Fruit fly (Drosophila melanogaster) whole organism, prepupa: Measurements from ENCODE around the gene ZnT35C.

Experiments
- CG10631 ChIP-seq: fragments of 200-800 bp; sonication (Bioruptor generic); optimal IDR thresholded peaks from 2 replicates; lab custom pipeline; 2016; ENCODE audit warnings: missing biosample characterization, missing genetic modification characterization
- CG10669 ChIP-seq: fragments of 200-800 bp; sonication (Bioruptor generic); optimal IDR thresholded peaks from 3 replicates; lab custom pipeline; 2018; ENCODE audit warnings: missing biosample characterization, mild to moderate bottlenecking, missing genetic modification characterization, moderate library complexity
- CG11762 ChIP-seq: fragments of 200-800 bp; sonication (Bioruptor generic); optimal IDR thresholded peaks from 3 replicates; lab custom pipeline; 2016; ENCODE audit warnings: missing biosample characterization, missing genetic modification characterization; ENCODE audit not compliant: insufficient read depth
- CG15336 ChIP-seq: fragments of 200-800 bp; sonication (Bioruptor generic); IDR thresholded peaks from 2 replicates; pipeline ENCODE4 v1.3.6; 2022; ENCODE audit warnings: missing biosample characterization, missing genetic modification characterization
- CG1621 ChIP-seq: fragments of 200-800 bp; sonication (Bioruptor generic); optimal IDR thresholded peaks from 3 replicates; lab custom pipeline; 2018; ENCODE audit warnings: missing biosample characterization, mild to moderate bottlenecking, missing genetic modification characterization
- CG16779 ChIP-seq: fragments of 200-800 bp; sonication (Bioruptor generic); optimal IDR thresholded peaks from 3 replicates; lab custom pipeline; 2017; ENCODE audit warnings: missing biosample characterization, mild to moderate bottlenecking, missing genetic modification characterization
- CG31627 ChIP-seq: fragments of 200-800 bp; sonication (Bioruptor generic); optimal IDR thresholded peaks from 3 replicates; lab custom pipeline; 2016; ENCODE audit warnings: missing biosample characterization, missing genetic modification characterization
- CG32006 ChIP-seq: fragments of 200-800 bp; sonication (Bioruptor generic); optimal IDR thresholded peaks from 3 replicates; lab custom pipeline; 2017; ENCODE audit warnings: missing biosample characterization, mild to moderate bottlenecking, missing genetic modification characterization
- CG34406 ChIP-seq: fragments of 200-800 bp; sonication (Bioruptor generic); optimal IDR thresholded peaks from 3 replicates; lab custom pipeline; 2016; ENCODE audit warnings: missing biosample characterization, missing genetic modification characterization
- CG3919 ChIP-seq: fragments of 200-800 bp; sonication (Bioruptor generic); optimal IDR thresholded peaks from 3 replicates; lab custom pipeline; 2016; ENCODE audit warnings: missing biosample characterization, missing genetic modification characterization
- CG4318 ChIP-seq: fragments of 200-800 bp; sonication (Bioruptor generic); optimal IDR thresholded peaks from 3 replicates; lab custom pipeline; 2017; ENCODE audit warnings: missing biosample characterization, mild to moderate bottlenecking, missing genetic modification characterization
- CG6163 ChIP-seq: fragments of 200-800 bp; sonication (Bioruptor generic); IDR thresholded peaks from 3 replicates; pipeline ENCODE4 v1.3.6; 2022; ENCODE audit warnings: missing biosample characterization, missing genetic modification characterization
- CG6276 ChIP-seq: fragments of 200-800 bp; sonication (Bioruptor generic); optimal IDR thresholded peaks from 2 replicates; lab custom pipeline; 2017; ENCODE audit warnings: missing biosample characterization, mild to moderate bottlenecking, missing genetic modification characterization
- CG6792 ChIP-seq: fragments of 200-800 bp; sonication (Bioruptor generic); optimal IDR thresholded peaks from 3 replicates; lab custom pipeline; 2016; ENCODE audit warnings: missing biosample characterization, missing genetic modification characterization
- CG6808 ChIP-seq: fragments of 200-800 bp; sonication (Bioruptor generic); optimal IDR thresholded peaks from 3 replicates; lab custom pipeline; 2017; ENCODE audit warnings: missing biosample characterization, missing genetic modification characterization, mild to moderate bottlenecking, moderate library complexity, missing genetic modification reagents
- CG6854 ChIP-seq: fragments of 200-800 bp; sonication (Bioruptor generic); optimal IDR thresholded peaks from 2 replicates; lab custom pipeline; 2017; ENCODE audit warnings: missing biosample characterization, mild to moderate bottlenecking, missing genetic modification characterization
- CG8319 ChIP-seq: fragments of 200-800 bp; sonication (Bioruptor generic); optimal IDR thresholded peaks from 3 replicates; lab custom pipeline; 2016; ENCODE audit warnings: missing biosample characterization, missing genetic modification characterization
- CG8632 ChIP-seq: fragments of 200-800 bp; sonication (Bioruptor generic); optimal IDR thresholded peaks from 3 replicates; lab custom pipeline; 2016; ENCODE audit warnings: missing biosample characterization, missing genetic modification characterization
- Eip75B ChIP-seq: fragments of 200-800 bp; sonication (Bioruptor generic); optimal IDR thresholded peaks from 3 replicates; lab custom pipeline; 2016; ENCODE audit warnings: missing biosample characterization, missing genetic modification characterization
- Eip93F ChIP-seq: fragments of 200-800 bp; sonication (Bioruptor generic); optimal IDR thresholded peaks from 2 replicates; lab custom pipeline; 2016; ENCODE audit warnings: missing biosample characterization, mild to moderate bottlenecking, missing genetic modification characterization
- Ets21C ChIP-seq: fragments of 200-800 bp; sonication (Bioruptor generic); optimal IDR thresholded peaks from 3 replicates; lab custom pipeline; 2016; ENCODE audit warnings: missing biosample characterization, missing genetic modification characterization
- Ets96B ChIP-seq: fragments of 200-800 bp; optimal IDR thresholded peaks from 2 replicates; lab custom pipeline; 2019; ENCODE audit warnings: missing biosample characterization, mild to moderate bottlenecking, missing genetic modification characterization, moderate library complexity
- Gug ChIP-seq: fragments of 200-800 bp; sonication (Bioruptor generic); IDR thresholded peaks from 2 replicates; pipeline ENCODE4 v1.3.6; 2022; ENCODE audit warnings: missing biosample characterization, missing genetic modification characterization
- Hr38 ChIP-seq: sonication (Bioruptor generic); optimal IDR thresholded peaks from 2 replicates; lab custom pipeline; 2016; ENCODE audit warnings: missing biosample characterization, missing genetic modification characterization
- Hr39 ChIP-seq: fragments of 200-800 bp; sonication (Bioruptor generic); optimal IDR thresholded peaks from 2 replicates; lab custom pipeline; 2016; ENCODE audit warnings: missing biosample characterization, missing genetic modification characterization
- Hr4 ChIP-seq: fragments of 200-800 bp; sonication (Bioruptor generic); optimal IDR thresholded peaks from 3 replicates; lab custom pipeline; 2016; ENCODE audit warnings: missing biosample characterization, missing genetic modification characterization
- Lpt ChIP-seq: fragments of 200-800 bp; sonication (Bioruptor generic); optimal IDR thresholded peaks from 3 replicates; lab custom pipeline; 2016; ENCODE audit warnings: missing biosample characterization, missing genetic modification characterization
- Met ChIP-seq: fragments of 200-800 bp; sonication (Bioruptor generic); optimal IDR thresholded peaks from 3 replicates; lab custom pipeline; 2016; ENCODE audit warnings: missing biosample characterization, missing genetic modification characterization
- OdsH ChIP-seq: fragments of 200-800 bp; sonication (Bioruptor generic); optimal IDR thresholded peaks from 3 replicates; lab custom pipeline; 2016; ENCODE audit warnings: missing biosample characterization, missing genetic modification characterization
- Smox ChIP-seq: fragments of 200-800 bp; sonication (Bioruptor generic); optimal IDR thresholded peaks from 3 replicates; lab custom pipeline; 2016; ENCODE audit warnings: missing biosample characterization, missing genetic modification characterization
- Sox102F ChIP-seq: fragments of 200-800 bp; sonication (Bioruptor generic); optimal IDR thresholded peaks from 2 replicates; lab custom pipeline; 2016; ENCODE audit warnings: missing biosample characterization, mild to moderate bottlenecking, missing genetic modification characterization
- Sox14 ChIP-seq: fragments of 200-800 bp; sonication (Bioruptor generic); optimal IDR thresholded peaks from 3 replicates; lab custom pipeline; 2016; ENCODE audit warnings: missing biosample characterization, missing genetic modification characterization
- acj6 ChIP-seq: fragments of 200-800 bp; sonication (Bioruptor generic); optimal IDR thresholded peaks from 3 replicates; lab custom pipeline; 2016; ENCODE audit warnings: missing biosample characterization, missing genetic modification characterization
- cyc ChIP-seq: fragments of 200-800 bp; sonication (Bioruptor generic); optimal IDR thresholded peaks from 3 replicates; lab custom pipeline; 2016; ENCODE audit warnings: missing biosample characterization, missing genetic modification characterization
- dac ChIP-seq: fragments of 200-800 bp; sonication (Bioruptor generic); optimal IDR thresholded peaks from 2 replicates; lab custom pipeline; 2017; ENCODE audit warnings: missing biosample characterization, mild to moderate bottlenecking, missing genetic modification characterization
- dsx ChIP-seq: fragments of 200-800 bp; optimal IDR thresholded peaks from 3 replicates; lab custom pipeline; 2019; ENCODE audit warnings: missing biosample characterization, mild to moderate bottlenecking, missing genetic modification characterization, moderate library complexity; ENCODE audit not compliant: poor library complexity, severe bottlenecking
- eg ChIP-seq: fragments of 200-800 bp; sonication (Bioruptor generic); IDR thresholded peaks from 3 replicates; pipeline ENCODE4 v1.3.6; 2022; ENCODE audit warnings: missing biosample characterization, missing genetic modification characterization
- esn ChIP-seq: fragments of 200-800 bp; sonication (Bioruptor generic); optimal IDR thresholded peaks from 2 replicates; lab custom pipeline; 2016; ENCODE audit warnings: missing biosample characterization, mild to moderate bottlenecking, missing genetic modification characterization, moderate library complexity
- fd85E ChIP-seq: fragments of 200-800 bp; sonication (Bioruptor generic); optimal IDR thresholded peaks from 3 replicates; lab custom pipeline; 2016; ENCODE audit warnings: missing biosample characterization, missing genetic modification characterization
- fkh ChIP-seq: fragments of 200-800 bp; sonication (Bioruptor generic); optimal IDR thresholded peaks from 3 replicates; lab custom pipeline; 2017; ENCODE audit warnings: missing biosample characterization, mild to moderate bottlenecking, missing genetic modification characterization, moderate library complexity
- lz ChIP-seq: fragments of 200-800 bp; sonication (Bioruptor generic); optimal IDR thresholded peaks from 3 replicates; lab custom pipeline; 2016; ENCODE audit warnings: missing biosample characterization, missing genetic modification characterization
- net ChIP-seq: fragments of 200-800 bp; sonication (Bioruptor generic); optimal IDR thresholded peaks from 3 replicates; lab custom pipeline; 2016; ENCODE audit warnings: missing biosample characterization, missing genetic modification characterization
- spab ChIP-seq: fragments of 200-800 bp; sonication (Bioruptor generic); optimal IDR thresholded peaks from 2 replicates; lab custom pipeline; 2017; ENCODE audit warnings: missing biosample characterization, mild to moderate bottlenecking, missing genetic modification characterization, missing genetic modification reagents
- ss ChIP-seq, 2 experiments: fragments of 200-800 bp; sonication (Bioruptor generic); optimal IDR thresholded peaks; 2 replicates in 1 of 2; 3 replicates in 1 of 2; lab custom pipeline; 2017 to 2018; ENCODE audit warnings: mild to moderate bottlenecking in 2 of 2, missing biosample characterization in 2 of 2, missing genetic modification characterization in 2 of 2, moderate library complexity in 1 of 2

Gene ZnT35C

dm6 chr2L:15247614-15248013 is at the start of gene ZnT35C:
Gene ZnT35C, minus strand, starts transcription at chr2L:15247714.
- TF ChIP-seq Smox (GFP tag; lab: Kevin White, UChicago) (no peak), lz (no peak)

- TF ChIP-seq CG6854: no peak
- TF ChIP-seq cyc (GFP tag; lab: Kevin White, UChicago): no peak
- TF ChIP-seq Hr38 (GFP tag; lab: Kevin White, UChicago): no peak
- no peak for TF ChIP-seq CG31627 (GFP tag; lab: Kevin White, UChicago)
- TF ChIP-seq Met: no peak
- no peak for TF ChIP-seq Sox102F
- no peak for TF ChIP-seq CG11762
- no peak for TF ChIP-seq OdsH (GFP tag; lab: Kevin White, UChicago)
- TF ChIP-seq CG16779: no peak
- no peak for TF ChIP-seq spab (GFP tag; lab: Kevin White, UChicago)
- TF ChIP-seq dsx (GFP tag; lab: Kevin White, UChicago): no peak
These were observed 44.6 kb upstream of the ZnT35C start, which contains the start of gene CG15260 for dm6 chr2L:15292139-15292538. Gene CG15260, minus strand, starts transcription at chr2L:15292239.

dm6 chr2L:15284700-15285099 is 37.2 kb upstream of the ZnT35C start, which contains the start of gene CG15263:
Gene CG15263, plus strand, starts transcription at chr2L:15285000.
- TF ChIP-seq Sox102F: no peak
- no peak for TF ChIP-seq Eip93F (GFP tag; lab: Kevin White, UChicago)
- TF ChIP-seq CG16779: no peak
- TF ChIP-seq Ets96B (tag; lab: Kevin White, UChicago): no peak
- TF ChIP-seq fkh: no peak
- no peak for TF ChIP-seq CG6854
- TF ChIP-seq CG10631 (GFP tag; lab: Kevin White, UChicago): no peak
- no peak for TF ChIP-seq CG6808
- no peak for TF ChIP-seq dac
- no peak for TF ChIP-seq Smox (GFP tag; lab: Kevin White, UChicago)
- no peak for TF ChIP-seq CG8632
- TF ChIP-seq Hr39 (GFP tag; lab: Kevin White, UChicago): no peak
- no peak for TF ChIP-seq lz
- TF ChIP-seq Hr4: no peak
- no peak for TF ChIP-seq CG6276 (GFP tag; lab: Kevin White, UChicago)
- no peak for TF ChIP-seq CG15336
- TF ChIP-seq Hr38 (GFP tag; lab: Kevin White, UChicago): no peak

- no peak for TF ChIP-seq CG6163 (GFP tag; lab: Robert Waterston, UW)
- peak; percentile 32 for TF ChIP-seq OdsH (GFP tag; lab: Kevin White, UChicago)
- TF ChIP-seq acj6 (GFP tag; lab: Kevin White, UChicago): peak; percentile 6
- TF ChIP-seq Hr39 (GFP tag; lab: Kevin White, UChicago): peak; percentile 57
- peak; percentile 59 for TF ChIP-seq Met
- TF ChIP-seq Sox102F: peak; percentile 54
- TF ChIP-seq Lpt (GFP tag; lab: Kevin White, UChicago): no peak
- TF ChIP-seq CG3919: no peak
- peak; percentile 17 for TF ChIP-seq Smox (GFP tag; lab: Kevin White, UChicago)
- TF ChIP-seq dac: no peak
- TF ChIP-seq Hr4: no peak
- TF ChIP-seq CG34406 (GFP tag; lab: Kevin White, UChicago): peak; percentile 20
- TF ChIP-seq CG16779: no peak
- TF ChIP-seq fd85E: no peak
- TF ChIP-seq CG10631 (GFP tag; lab: Kevin White, UChicago): no peak
- TF ChIP-seq CG10669 (GFP tag; lab: Kevin White, UChicago): no peak
- TF ChIP-seq CG6792: peak; percentile 23
- no peak for TF ChIP-seq CG6276 (GFP tag; lab: Kevin White, UChicago)
- TF ChIP-seq CG8319: no peak
- no peak for TF ChIP-seq dsx (GFP tag; lab: Kevin White, UChicago)
- no peak for TF ChIP-seq CG1621 (tag; lab: Kevin White, UChicago)
- no peak for TF ChIP-seq ss (GFP tag; optimal IDR thresholded peaks at IDR 0.05; lab: Kevin White, UChicago)
- no peak for TF ChIP-seq CG8632
- TF ChIP-seq Sox14 (GFP tag; lab: Kevin White, UChicago): no peak
- no peak for TF ChIP-seq CG6854
- no peak for TF ChIP-seq fkh
- peak; percentile 25 for TF ChIP-seq Eip93F (GFP tag; lab: Kevin White, UChicago)
- TF ChIP-seq cyc (GFP tag; lab: Kevin White, UChicago): peak; percentile 27
- TF ChIP-seq Ets21C (GFP tag; lab: Kevin White, UChicago): peak; percentile 33
- TF ChIP-seq CG4318: no peak
- no peak for TF ChIP-seq eg
- TF ChIP-seq esn (GFP tag; lab: Kevin White, UChicago): peak; percentile 58
- no peak for TF ChIP-seq Gug (GFP tag; lab: Robert Waterston, UW)
- peak; percentile 11 for TF ChIP-seq Eip75B (GFP tag; lab: Kevin White, UChicago)
- no peak for TF ChIP-seq net (GFP tag; lab: Kevin White, UChicago)
- TF ChIP-seq CG32006: no peak
These were observed 33.5 kb upstream of the ZnT35C start for dm6 chr2L:15280975-15281374.
